Worm (Caenorhabditis elegans): ENCODE measurements around the gene ZK287.7.

Gene ZK287.7

ce11 chrV:9692649-9693112 lies at the start of gene ZK287.7:
ZK287.7 (plus strand) TSS chrV:9693062.
- TF ChIP-seq sox-2 (GFP tag; IDR thresholded peaks at IDR 0.05) (no peak), fax-1 (tag; optimal IDR thresholded peaks at IDR 0.05) (no peak), ceh-30 (tag; optimal IDR thresholded peaks at IDR 0.05) (no peak), nhr-232 (tag; optimal IDR thresholded peaks at IDR 0.05) (no peak), ceh-22 (tag; optimal IDR thresholded peaks at IDR 0.05) (no peak), dve-1 (tag; optimal IDR thresholded peaks at IDR 0.05) (no peak), pqm-1 (tag; optimal IDR thresholded peaks at IDR 0.05) (no peak), pag-3 (tag; optimal IDR thresholded peaks at IDR 0.05; ENCODE audit: borderline replicate concordance) (no peak), Y22D7AL.16 (tag; optimal IDR thresholded peaks at IDR 0.05) (no peak), ceh-24 (tag; optimal IDR thresholded peaks at IDR 0.05) (no peak), K09A11.1 (tag; optimal IDR thresholded peaks at IDR 0.05; ENCODE audit: insufficient read depth) (no peak), K02D7.2 (tag; optimal IDR thresholded peaks at IDR 0.05) (no peak), unc-3 (GFP tag; conservative IDR thresholded peaks at IDR 0.05) (no peak), unc-3 (tag; optimal IDR thresholded peaks at IDR 0.05) (no peak), ceh-31 (tag; optimal IDR thresholded peaks at IDR 0.05) (no peak), ceh-19 (GFP tag; optimal IDR thresholded peaks at IDR 0.05) (no peak), ceh-14 (tag; optimal IDR thresholded peaks at IDR 0.05) (no peak), ceh-6 (GFP tag; optimal IDR thresholded peaks at IDR 0.05) (no peak), hlh-30 (tag; optimal IDR thresholded peaks at IDR 0.05; ENCODE audit: insufficient read depth) (no peak)

ce11 chrV:9645507-9645906 lies 47.4 kb upstream of the ZK287.7 start, which contains the start of the genes atl-1 and hcp-2:
atl-1 (minus strand) TSS chrV:9645595.
hcp-2 (plus strand) TSS chrV:9645859.
- TF ChIP-seq tbx-7 (tag; optimal IDR thresholded peaks at IDR 0.05) (no peak), sdc-2 (tag; optimal IDR thresholded peaks at IDR 0.05) (no peak), F13H6.1 (tag; optimal IDR thresholded peaks at IDR 0.05) (no peak), K02D7.2 (tag; optimal IDR thresholded peaks at IDR 0.05) (no peak), ttx-3 (tag; optimal IDR thresholded peaks at IDR 0.05) (no peak), ceh-31 (tag; optimal IDR thresholded peaks at IDR 0.05) (no peak), ets-4 (tag; optimal IDR thresholded peaks at IDR 0.05) (no peak), ceh-34 (tag; optimal IDR thresholded peaks at IDR 0.05) (no peak), unc-55 (GFP tag; optimal IDR thresholded peaks at IDR 0.05) (no peak), C08G9.2 (tag; optimal IDR thresholded peaks at IDR 0.05) (no peak), T23F11.4 (GFP tag; optimal IDR thresholded peaks at IDR 0.05) (no peak), ceh-48 (tag; optimal IDR thresholded peaks at IDR 0.05) (no peak), nhr-11 (tag; optimal IDR thresholded peaks at IDR 0.05) (no peak), pqm-1 (tag; optimal IDR thresholded peaks at IDR 0.05) (no peak), hlh-13 (GFP tag; optimal IDR thresholded peaks at IDR 0.05) (no peak)

DNA sequence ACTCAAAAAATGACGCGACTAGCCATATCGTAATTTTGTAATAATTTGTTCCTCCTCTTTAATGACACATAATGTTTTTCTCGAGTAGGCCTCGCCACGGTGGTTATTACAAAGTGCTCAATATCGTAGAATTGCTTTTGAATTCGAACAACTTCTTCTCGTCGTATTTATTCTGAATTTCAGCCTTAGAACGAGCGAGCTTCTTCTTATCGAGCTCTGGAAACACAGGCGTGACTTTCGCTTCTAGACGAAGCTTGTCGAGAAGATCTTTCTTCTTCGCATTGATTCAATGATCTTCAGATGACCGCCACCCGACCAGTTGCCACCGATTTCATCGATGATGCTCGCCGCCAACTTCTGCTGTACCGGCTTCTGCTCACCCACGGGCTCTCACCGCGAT lies 41.6 kb upstream of the ZK287.7 start, which contains the start of gene T06E4.21:
TSS of gene T06E4.21 (plus strand) at position 301 of the 400 bp plus-strand sequence.
- TF ChIP-seq dve-1 (tag; optimal IDR thresholded peaks at IDR 0.05): no peak

DNA sequence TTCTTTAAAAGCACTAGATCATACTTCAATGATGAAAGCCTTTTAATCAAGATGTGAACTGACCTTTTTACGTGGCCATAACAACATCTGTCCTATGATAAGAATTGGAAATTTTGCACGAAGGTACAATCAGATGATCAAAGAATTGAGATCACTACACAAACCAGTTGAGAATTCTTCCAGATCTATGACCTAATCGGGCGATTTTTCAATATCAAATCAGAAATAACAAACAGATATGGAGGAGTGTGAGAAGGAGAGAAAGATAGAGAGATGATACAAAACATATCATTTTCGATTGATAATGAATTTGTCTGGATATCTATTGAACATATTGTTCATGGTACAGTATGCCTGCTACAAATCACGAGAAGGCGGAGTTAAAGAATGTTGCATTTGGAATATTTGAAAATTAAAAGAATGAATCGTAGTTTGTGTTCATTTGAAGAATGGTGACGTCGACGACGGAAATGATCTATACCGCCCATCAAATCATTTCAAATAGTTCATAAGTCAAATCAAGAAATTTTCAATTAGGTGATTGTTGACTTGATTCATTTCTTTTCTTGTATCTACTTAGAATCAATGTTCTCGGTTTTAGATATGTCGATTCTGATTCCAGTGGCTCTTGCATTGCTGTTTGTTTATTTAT lies 38.6 kb upstream of the ZK287.7 start, which contains the start of gene cyp-29A4:
TSS of gene cyp-29A4 (plus strand) at position 602 of the 652 bp plus-strand sequence.
- TF ChIP-seq hlh-13 (GFP tag; optimal IDR thresholded peaks at IDR 0.05): no peak
- no peak for TF ChIP-seq T23F11.4 (GFP tag; optimal IDR thresholded peaks at IDR 0.05)
- no peak for TF ChIP-seq mec-3 (tag; optimal IDR thresholded peaks at IDR 0.05; ENCODE audit: borderline replicate concordance)
- TF ChIP-seq madf-2 (tag; optimal IDR thresholded peaks at IDR 0.05): no peak
- TF ChIP-seq ceh-45 (GFP tag; IDR thresholded peaks at IDR 0.05): no peak
- no peak for TF ChIP-seq ceh-14 (tag; optimal IDR thresholded peaks at IDR 0.05)
- no peak for TF ChIP-seq dve-1 (tag; optimal IDR thresholded peaks at IDR 0.05)
- no peak for TF ChIP-seq Y22D7AL.16 (tag; optimal IDR thresholded peaks at IDR 0.05)
- TF ChIP-seq npax-4 (tag; optimal IDR thresholded peaks at IDR 0.05): no peak
- no peak for TF ChIP-seq tbx-2 (tag; optimal IDR thresholded peaks at IDR 0.05)
- TF ChIP-seq che-1 (tag; optimal IDR thresholded peaks at IDR 0.05): no peak
- TF ChIP-seq pqm-1 (tag; optimal IDR thresholded peaks at IDR 0.05): no peak
- no peak for TF ChIP-seq pag-3 (tag; optimal IDR thresholded peaks at IDR 0.05; ENCODE audit: borderline replicate concordance)
- no peak for TF ChIP-seq fax-1 (tag; optimal IDR thresholded peaks at IDR 0.05)
- no peak for TF ChIP-seq unc-55 (GFP tag; optimal IDR thresholded peaks at IDR 0.05)
- TF ChIP-seq unc-86 (tag; optimal IDR thresholded peaks at IDR 0.05): no peak
- TF ChIP-seq ceh-9 (tag; optimal IDR thresholded peaks at IDR 0.05): no peak
- TF ChIP-seq gmeb-2 (tag; optimal IDR thresholded peaks at IDR 0.05): no peak
- no peak for TF ChIP-seq tbx-7 (tag; optimal IDR thresholded peaks at IDR 0.05)
- no peak for TF ChIP-seq elt-4 (tag; optimal IDR thresholded peaks at IDR 0.05)

All from whole organism, late embryonic.